Worm (Caenorhabditis elegans) whole organism, mixed stage, embryonic: Measurements from ENCODE around the gene F53A9.6.

ENCODE experiments used
- blmp-1 ChIP-seq: fragments of 150-350 bp; optimal IDR thresholded peaks from 2 replicates; lab custom pipeline; 2014; ENCODE audit warnings: missing biosample characterization, missing genetic modification characterization
- elt-3 ChIP-seq: fragments of 150-350 bp; optimal IDR thresholded peaks from 2 replicates; lab custom pipeline; 2014; ENCODE audit warnings: missing biosample characterization, missing genetic modification characterization
- lin-13 ChIP-seq: fragments of 150-350 bp; optimal IDR thresholded peaks from 2 replicates; lab custom pipeline; 2014; ENCODE audit warnings: missing biosample characterization, missing genetic modification characterization
- mab-5 ChIP-seq: fragments of 150-350 bp; optimal IDR thresholded peaks from 2 replicates; lab custom pipeline; 2014; ENCODE audit warnings: missing biosample characterization, missing genetic modification characterization
- nhr-76 ChIP-seq: sonication (generic microtip); optimal IDR thresholded peaks from 2 replicates; lab custom pipeline; 2017; ENCODE audit warnings: missing biosample characterization, missing genetic modification characterization
- snpc-4 ChIP-seq: fragments of 150-350 bp; optimal IDR thresholded peaks from 2 replicates; lab custom pipeline; 2014; ENCODE audit warnings: missing biosample characterization, missing genetic modification characterization
- unc-62 ChIP-seq: fragments of 150-350 bp; optimal IDR thresholded peaks from 2 replicates; lab custom pipeline; 2014; ENCODE audit warnings: missing biosample characterization, missing genetic modification reagents, missing genetic modification characterization

DNA sequence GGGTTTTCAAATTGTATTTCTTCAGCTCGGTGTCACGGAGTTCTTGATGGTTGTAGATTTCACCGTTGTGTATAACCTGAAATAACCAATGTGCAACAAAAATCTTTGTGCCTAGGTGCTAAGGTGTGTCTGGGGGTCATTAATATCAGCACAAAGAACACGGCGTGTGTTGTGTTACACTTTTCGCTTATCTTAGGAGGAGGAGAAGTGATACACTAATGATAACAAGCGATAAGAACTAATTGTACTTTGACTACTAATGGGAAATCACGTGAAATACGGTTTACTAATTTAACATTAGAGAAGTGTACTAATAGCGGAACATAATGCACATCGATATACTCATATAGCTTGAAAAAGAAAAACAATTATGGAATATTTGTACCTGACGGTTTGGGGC lies 36.6 kb upstream of the F53A9.6 start:
- TF ChIP-seq nhr-76 (no peak), elt-3 (no peak), unc-62 (GFP tag; lab: Kevin White, UChicago) (no peak), snpc-4 (tag; lab: Kevin White, UChicago) (no peak), blmp-1 (tag; lab: Kevin White, UChicago) (no peak), mab-5 (no peak), lin-13 (no peak)
